In genomic region chrII:5399201-5399600, ce11 we compare ENCODE assay signal across 1 worm cellular context.
TF ChIP-seq lines count a peak whose summit lies in the region.

Gene mog-5, plus strand, starts transcription at chrII:5399538.

TF ChIP-seq in whole organism, L1 larva, 84 proteins besides CTCF, POLR2A, EP300 and RAD21 (continued from another document):
- TF ChIP-seq ceh-82 (tag; optimal IDR thresholded peaks at IDR 0.05; lab: Kevin White, UChicago) (peak in 2 of 3 experiments; percentile 10 to 23), efl-1 (optimal IDR thresholded peaks at IDR 0.05; lab: Kevin White, UChicago) (peak; percentile 14 to 41), efl-1 (GFP tag; optimal IDR thresholded peaks at IDR 0.05 in 1 of 2; lab: Kevin White, UChicago) (peak; percentile 36 to 93), mdl-1 (tag; optimal IDR thresholded peaks at IDR 0.05; lab: Kevin White, UChicago) (peak in 1 of 2 experiments; percentile 1), skn-1 (tag; optimal IDR thresholded peaks at IDR 0.05; lab: Kevin White, UChicago) (peak; percentile 11), lin-35 (GFP tag; optimal IDR thresholded peaks at IDR 0.05; lab: Kevin White, UChicago) (peak in 1 of 2 experiments; percentile 33), elt-3 (tag; optimal IDR thresholded peaks at IDR 0.05; lab: Kevin White, UChicago) (peak in 1 of 6 experiments; percentile 51), efl-3 (GFP tag; optimal IDR thresholded peaks at IDR 0.05; lab: Kevin White, UChicago) (no peak), rnt-1 (tag; optimal IDR thresholded peaks at IDR 0.05; lab: Kevin White, UChicago) (peak; percentile 20), blmp-1 (tag; optimal IDR thresholded peaks at IDR 0.05; lab: Kevin White, UChicago) (peak; percentile 24), snpc-4 (tag; optimal IDR thresholded peaks at IDR 0.05; lab: Kevin White, UChicago) (peak; percentile 7), swsn-7 (tag; optimal IDR thresholded peaks at IDR 0.05; lab: Kevin White, UChicago) (peak; percentile 25), sptf-1 (tag; optimal IDR thresholded peaks at IDR 0.05; lab: Kevin White, UChicago) (no peak), nhr-90 (tag; optimal IDR thresholded peaks at IDR 0.05; lab: Kevin White, UChicago; ENCODE audit: poor library complexity) (peak; percentile 32)
